Fruit fly (Drosophila melanogaster): ENCODE results near the gene RapGAP1.

dm6 chr2L:7621706-7622105, 42.9 kb upstream of the RapGAP1 start:
- no peak for TF ChIP-seq EcR (GFP tag; optimal IDR thresholded peaks at IDR 0.05)
- TF ChIP-seq psq (optimal IDR thresholded peaks at IDR 0.05), result no peak
- no peak for TF ChIP-seq usp (GFP tag; optimal IDR thresholded peaks at IDR 0.05)
- no peak for TF ChIP-seq Dll (optimal IDR thresholded peaks at IDR 0.05)
- no peak for TF ChIP-seq pan (optimal IDR thresholded peaks at IDR 0.05)
- no peak for TF ChIP-seq CG8478 (optimal IDR thresholded peaks at IDR 0.05)

All from whole organism.